Fruit fly (Drosophila melanogaster) whole organism, prepupa: Measurements from ENCODE around the gene Cyp6d4.

Experiments used
- CG6792 ChIP-seq: fragments of 200-800 bp; sonication (Bioruptor generic); optimal IDR thresholded peaks from 3 replicates; lab custom pipeline; 2016; ENCODE audit warnings: missing biosample characterization, missing genetic modification characterization
- Eip78C ChIP-seq: fragments of 200-800 bp; sonication (Bioruptor generic); peaks from one replicate; lab custom pipeline; 2016; ENCODE audit warnings: missing biosample characterization, missing genetic modification characterization
- Eip93F ChIP-seq: fragments of 200-800 bp; sonication (Bioruptor generic); optimal IDR thresholded peaks from 2 replicates; lab custom pipeline; 2016; ENCODE audit warnings: missing biosample characterization, mild to moderate bottlenecking, missing genetic modification characterization
- Gug ChIP-seq: fragments of 200-800 bp; sonication (Bioruptor generic); IDR thresholded peaks from 2 replicates; pipeline ENCODE4 v1.3.6; 2022; ENCODE audit warnings: missing biosample characterization, missing genetic modification characterization
- Smox ChIP-seq: fragments of 200-800 bp; sonication (Bioruptor generic); optimal IDR thresholded peaks from 3 replicates; lab custom pipeline; 2016; ENCODE audit warnings: missing biosample characterization, missing genetic modification characterization
- Sox15 ChIP-seq: fragments of 200-800 bp; sonication (Bioruptor generic); optimal IDR thresholded peaks from 3 replicates; lab custom pipeline; 2016; ENCODE audit warnings: missing biosample characterization, missing genetic modification characterization
- acj6 ChIP-seq: fragments of 200-800 bp; sonication (Bioruptor generic); optimal IDR thresholded peaks from 3 replicates; lab custom pipeline; 2016; ENCODE audit warnings: missing biosample characterization, missing genetic modification characterization
- cyc ChIP-seq: fragments of 200-800 bp; sonication (Bioruptor generic); optimal IDR thresholded peaks from 3 replicates; lab custom pipeline; 2016; ENCODE audit warnings: missing biosample characterization, missing genetic modification characterization
- salr ChIP-seq, 2 experiments: fragments of 200-800 bp; sonication (Bioruptor generic); optimal IDR thresholded peaks; 3 replicates each; lab custom pipeline; 2016 to 2018; ENCODE audit warnings: missing biosample characterization in 2 of 2, missing genetic modification characterization in 2 of 2, mild to moderate bottlenecking in 1 of 2

dm6 chr3R:22727857-22728256 lies 29.7 kb downstream of the Cyp6d4 start:
- TF ChIP-seq Eip78C = no peak
- TF ChIP-seq Smox (GFP tag; lab: Kevin White, UChicago) = no peak
- TF ChIP-seq CG6792 (GFP tag; lab: Kevin White, UChicago) = peak; percentile 16
- TF ChIP-seq acj6 = no peak
- TF ChIP-seq salr (GFP tag; optimal IDR thresholded peaks at IDR 0.05; lab: Kevin White, UChicago) = no peak
- no peak for TF ChIP-seq Eip93F (GFP tag; lab: Kevin White, UChicago)
- TF ChIP-seq cyc (GFP tag; lab: Kevin White, UChicago) = no peak
- TF ChIP-seq Gug (GFP tag; lab: Robert Waterston, UW) = peak; percentile 54
- no peak for TF ChIP-seq Sox15
